Worm (Caenorhabditis elegans): ENCODE measurements around the gene Y51H7C.3.

- no peak for TF ChIP-seq nhr-11 (tag; optimal IDR thresholded peaks at IDR 0.05)
- no peak for TF ChIP-seq ceh-44 (GFP tag; IDR thresholded peaks at IDR 0.05)
- TF ChIP-seq pha-4 (GFP tag; IDR thresholded peaks at IDR 0.05), result no peak
- TF ChIP-seq pha-4 (tag; optimal IDR thresholded peaks at IDR 0.05), result no peak
- TF ChIP-seq spr-1 (tag; optimal IDR thresholded peaks at IDR 0.05), result no peak
- TF ChIP-seq nhr-76 (tag; optimal IDR thresholded peaks at IDR 0.05), result no peak
- TF ChIP-seq unc-39 (tag; optimal IDR thresholded peaks at IDR 0.05), result no peak
- TF ChIP-seq lir-3 (tag; optimal IDR thresholded peaks at IDR 0.05), result no peak
- TF ChIP-seq lin-13 (GFP tag; optimal IDR thresholded peaks at IDR 0.05), result no peak
- no peak for TF ChIP-seq Y48G9A.11 (GFP tag; IDR thresholded peaks at IDR 0.05)
- no peak for TF ChIP-seq jun-1 (tag; optimal IDR thresholded peaks at IDR 0.05)
- no peak for TF ChIP-seq zag-1 (tag; optimal IDR thresholded peaks at IDR 0.05)
Measured at ce11 chrII:1403056-1403455, 35.2 kb upstream of the Y51H7C.3 start, which contains the start of the genes Y51H7C.41 and cogc-4.
